Worm (Caenorhabditis elegans) whole organism, L1 larva: ENCODE measurements around the gene T05A10.6.

ENCODE experiments used
- C34B4.2 ChIP-seq: sonication (generic microtip); optimal IDR thresholded peaks from 2 replicates; lab custom pipeline; 2017; ENCODE audit warnings: mild to moderate bottlenecking, missing genetic modification characterization, missing compliant biosample characterization
- ama-1 ChIP-seq: fragments of 150-350 bp; optimal IDR thresholded peaks from 2 replicates; lab custom pipeline; 2014
- blmp-1 ChIP-seq: fragments of 150-350 bp; optimal IDR thresholded peaks from 2 replicates; lab custom pipeline; 2014; ENCODE audit warnings: missing biosample characterization, missing genetic modification characterization
- ceh-63 ChIP-seq: fragments of 200-800 bp; sonication (Bioruptor generic); optimal IDR thresholded peaks from 2 replicates; lab custom pipeline; 2018; ENCODE audit warnings: mild to moderate bottlenecking, missing genetic modification characterization, missing compliant biosample characterization
- ceh-8 ChIP-seq: fragments of 200-800 bp; sonication (Bioruptor generic); optimal IDR thresholded peaks from 2 replicates; lab custom pipeline; 2018; ENCODE audit warnings: mild to moderate bottlenecking, missing genetic modification characterization, moderate library complexity, missing compliant biosample characterization
- ceh-82 ChIP-seq, 3 experiments: fragments of 150-350 bp in 1 of 3; sonication (generic microtip) in 2 of 3; optimal IDR thresholded peaks; 2 replicates each; lab custom pipeline; 2014 to 2017; ENCODE audit warnings: missing biosample characterization in 3 of 3, missing genetic modification characterization in 3 of 3
- ceh-88 ChIP-seq: fragments of 200-800 bp; sonication (Bioruptor generic); IDR thresholded peaks from 2 replicates; pipeline ENCODE4 v1.3.6; 2022; ENCODE audit warnings: missing genetic modification characterization, missing compliant biosample characterization
- ceh-90 ChIP-seq: sonication (generic microtip); optimal IDR thresholded peaks from 2 replicates; lab custom pipeline; 2016; ENCODE audit warnings: missing genetic modification characterization, missing compliant biosample characterization
- ces-1 ChIP-seq: fragments of 150-350 bp; optimal IDR thresholded peaks from 2 replicates; lab custom pipeline; 2014; ENCODE audit warnings: missing biosample characterization, missing genetic modification reagents, missing genetic modification characterization
- egl-27 ChIP-seq, 2 experiments: fragments of 150-350 bp in 1 of 2; sonication (generic microtip); optimal IDR thresholded peaks; 3 replicates each; lab custom pipeline; 2017 to 2018; ENCODE audit warnings: missing biosample characterization in 2 of 2, missing genetic modification characterization in 2 of 2, missing genetic modification reagents in 2 of 2
- fos-1 ChIP-seq: fragments of 150-350 bp; optimal IDR thresholded peaks from 2 replicates; lab custom pipeline; 2014; ENCODE audit warnings: missing biosample characterization, missing genetic modification characterization
- grh-1 ChIP-seq: fragments of 200-800 bp; sonication (Bioruptor generic); IDR thresholded peaks from 2 replicates; pipeline ENCODE4 v1.3.6; 2022; ENCODE audit warnings: missing genetic modification reagents, missing genetic modification characterization, missing compliant biosample characterization
- hlh-17 ChIP-seq: fragments of 200-800 bp; sonication (Bioruptor generic); optimal IDR thresholded peaks from 2 replicates; lab custom pipeline; 2018; ENCODE audit warnings: missing genetic modification characterization, mild to moderate bottlenecking, missing compliant biosample characterization, moderate library complexity, borderline replicate concordance
- hpl-2 ChIP-seq: fragments of 150-350 bp; optimal IDR thresholded peaks from 2 replicates; lab custom pipeline; 2014; ENCODE audit warnings: missing biosample characterization, missing genetic modification reagents, missing genetic modification characterization
- irx-1 ChIP-seq: sonication (generic microtip); optimal IDR thresholded peaks from 2 replicates; lab custom pipeline; 2016; ENCODE audit warnings: missing genetic modification characterization, missing compliant biosample characterization
- isw-1 ChIP-seq: fragments of 200-800 bp; sonication (Bioruptor generic); IDR thresholded peaks from 2 replicates; pipeline ENCODE4 v1.3.6; 2022; ENCODE audit warnings: missing genetic modification characterization, missing compliant biosample characterization
- lin-14 ChIP-seq: fragments of 200-800 bp; sonication (Bioruptor generic); optimal IDR thresholded peaks from 2 replicates; lab custom pipeline; 2018; ENCODE audit warnings: mild to moderate bottlenecking, missing genetic modification characterization, moderate library complexity, missing compliant biosample characterization
- lin-35 ChIP-seq, 2 experiments: fragments of 150-350 bp; optimal IDR thresholded peaks; 2 replicates each; lab custom pipeline; 2014; ENCODE audit warnings: missing biosample characterization in 2 of 2, missing genetic modification characterization in 2 of 2, missing genetic modification reagents in 2 of 2
- lin-39 ChIP-seq: fragments of 150-350 bp; optimal IDR thresholded peaks from 2 replicates; lab custom pipeline; 2014; ENCODE audit warnings: missing biosample characterization, missing genetic modification reagents, missing genetic modification characterization
- lir-3 ChIP-seq: sonication (generic microtip); optimal IDR thresholded peaks from 2 replicates; lab custom pipeline; 2016; ENCODE audit warnings: mild to moderate bottlenecking, missing genetic modification characterization, moderate library complexity, missing compliant biosample characterization; ENCODE audit not compliant: poor library complexity
- lsy-2 ChIP-seq, 2 experiments: fragments of 150-350 bp; optimal IDR thresholded peaks; 2 replicates each; lab custom pipeline; 2014; ENCODE audit warnings: missing biosample characterization in 2 of 2, missing genetic modification characterization in 2 of 2
- mdl-1 ChIP-seq, 2 experiments: fragments of 150-350 bp; optimal IDR thresholded peaks; 2 replicates each; lab custom pipeline; 2014 to 2017; ENCODE audit warnings: missing biosample characterization in 2 of 2, missing genetic modification characterization in 2 of 2, inconsistent platforms in 1 of 2
- nhr-19 ChIP-seq: fragments of 200-800 bp; sonication (Bioruptor generic); conservative IDR thresholded peaks from 2 replicates; pipeline ENCODE4 v1.3.6; 2022; ENCODE audit warnings: missing genetic modification characterization, missing compliant biosample characterization
- nhr-20 ChIP-seq: sonication (generic microtip); optimal IDR thresholded peaks from 2 replicates; lab custom pipeline; 2016; ENCODE audit warnings: mild to moderate bottlenecking, missing genetic modification characterization, missing compliant biosample characterization
- nhr-47 ChIP-seq: sonication (generic microtip); optimal IDR thresholded peaks from 2 replicates; lab custom pipeline; 2016; ENCODE audit warnings: mild to moderate bottlenecking, missing genetic modification characterization, moderate library complexity, missing compliant biosample characterization
- nhr-71 ChIP-seq: sonication (generic microtip); optimal IDR thresholded peaks from 2 replicates; lab custom pipeline; 2016; ENCODE audit warnings: mild to moderate bottlenecking, missing genetic modification characterization, moderate library complexity, missing compliant biosample characterization
- nhr-76 ChIP-seq: sonication (generic microtip); optimal IDR thresholded peaks from 2 replicates; lab custom pipeline; 2017; ENCODE audit warnings: missing biosample characterization, missing genetic modification characterization
- nhr-77 ChIP-seq: fragments of 150-350 bp; optimal IDR thresholded peaks from 2 replicates; lab custom pipeline; 2014; ENCODE audit warnings: missing biosample characterization, missing genetic modification characterization
- nhr-84 ChIP-seq: sonication (generic microtip); optimal IDR thresholded peaks from 2 replicates; lab custom pipeline; 2017; ENCODE audit warnings: missing biosample characterization, missing genetic modification characterization
- pag-3 ChIP-seq: sonication (generic microtip); optimal IDR thresholded peaks from 2 replicates; lab custom pipeline; 2017; ENCODE audit warnings: missing genetic modification characterization, mild to moderate bottlenecking, missing compliant biosample characterization, antibody characterized with exemption, borderline replicate concordance; ENCODE audit not compliant: insufficient read depth
- pax-3 ChIP-seq: fragments of 200-800 bp; sonication (Bioruptor generic); optimal IDR thresholded peaks from 2 replicates; lab custom pipeline; 2018; ENCODE audit warnings: mild to moderate bottlenecking, missing genetic modification characterization, moderate library complexity, missing compliant biosample characterization
- pqm-1 ChIP-seq: sonication (generic microtip); optimal IDR thresholded peaks from 3 replicates; lab custom pipeline; 2017; ENCODE audit warnings: missing biosample characterization, missing genetic modification characterization
- rnt-1 ChIP-seq: sonication (generic microtip); optimal IDR thresholded peaks from 2 replicates; lab custom pipeline; 2016; ENCODE audit warnings: mild to moderate bottlenecking, missing genetic modification characterization, moderate library complexity, missing compliant biosample characterization
- snpc-4 ChIP-seq: fragments of 150-350 bp; optimal IDR thresholded peaks from 2 replicates; lab custom pipeline; 2014; ENCODE audit warnings: missing biosample characterization, missing genetic modification characterization
- snu-23 ChIP-seq: sonication (generic microtip); optimal IDR thresholded peaks from 2 replicates; lab custom pipeline; 2016; ENCODE audit warnings: missing genetic modification characterization, missing compliant biosample characterization
- swsn-7 ChIP-seq: sonication (generic microtip); optimal IDR thresholded peaks from 2 replicates; lab custom pipeline; 2016; ENCODE audit warnings: missing genetic modification characterization, missing compliant biosample characterization
- tbx-2 ChIP-seq: sonication (generic microtip); optimal IDR thresholded peaks from 2 replicates; lab custom pipeline; 2016; ENCODE audit warnings: missing genetic modification characterization, missing compliant biosample characterization
- unc-130 ChIP-seq: fragments of 150-350 bp; optimal IDR thresholded peaks from 2 replicates; lab custom pipeline; 2017; ENCODE audit warnings: missing biosample characterization, missing genetic modification characterization, inconsistent platforms
- unc-86 ChIP-seq: sonication (generic microtip); optimal IDR thresholded peaks from 2 replicates; lab custom pipeline; 2016; ENCODE audit warnings: missing genetic modification characterization, missing compliant biosample characterization
- xbp-1 ChIP-seq: sonication (generic microtip); optimal IDR thresholded peaks from 2 replicates; lab custom pipeline; 2016; ENCODE audit warnings: missing genetic modification characterization, missing compliant biosample characterization
- zag-1 ChIP-seq: fragments of 150-350 bp; optimal IDR thresholded peaks from 2 replicates; lab custom pipeline; 2014; ENCODE audit warnings: missing biosample characterization, missing genetic modification characterization
- ztf-11 ChIP-seq, 2 experiments: sonication (generic microtip); optimal IDR thresholded peaks; 2 replicates each; lab custom pipeline; 2016 to 2017; ENCODE audit warnings: missing genetic modification characterization in 2 of 2, missing biosample characterization in 1 of 2, missing compliant biosample characterization in 1 of 2

T05A10.6 gene

DNA sequence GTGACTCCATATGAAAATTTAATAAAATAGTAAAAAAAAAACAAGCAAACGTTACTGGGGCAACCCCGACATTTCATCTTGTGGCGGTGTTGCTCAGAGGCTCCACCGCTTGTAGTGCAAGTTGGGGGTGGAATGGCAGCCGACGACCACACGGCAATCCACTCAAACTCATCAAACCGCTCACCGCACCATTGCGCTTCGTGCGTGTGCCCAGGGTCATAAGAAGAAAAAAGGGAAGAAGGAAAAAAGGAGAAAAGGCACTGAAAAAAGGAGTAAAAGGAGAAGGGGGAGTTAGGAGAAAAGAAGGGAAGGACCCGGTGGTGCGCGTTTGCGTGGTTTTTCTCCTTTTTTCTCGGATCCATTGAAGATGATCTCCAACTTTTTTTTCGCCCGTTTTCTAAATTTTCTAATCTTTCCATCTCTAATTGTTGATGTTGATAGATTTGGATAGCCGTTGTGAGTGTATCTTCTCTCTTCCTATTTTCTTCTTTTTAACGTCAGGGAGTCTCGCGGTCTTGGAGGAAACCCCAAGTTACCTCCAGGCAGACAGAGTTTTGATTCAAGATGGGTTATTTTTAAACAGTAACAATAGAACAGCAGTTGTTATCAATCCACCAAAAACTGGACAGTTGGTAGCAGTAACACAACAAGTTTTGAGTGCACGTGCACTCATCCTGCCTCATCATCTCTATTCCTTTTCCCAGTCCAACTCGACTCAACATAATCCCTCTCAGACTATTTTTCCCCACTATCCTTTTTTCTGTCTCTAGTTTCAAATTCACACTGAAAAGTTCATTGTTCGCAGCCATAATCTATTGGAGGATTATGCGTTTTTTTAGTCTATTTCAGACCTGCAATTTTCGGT is 26.0 kb downstream of the T05A10.6 start (continued):
- TF ChIP-seq ceh-88 (GFP tag; lab: Robert Waterston, UW) (no peak), nhr-71 (tag; lab: Kevin White, UChicago) (peak; percentile 33), ama-1 (lab: Kevin White, UChicago) (no peak)

DNA sequence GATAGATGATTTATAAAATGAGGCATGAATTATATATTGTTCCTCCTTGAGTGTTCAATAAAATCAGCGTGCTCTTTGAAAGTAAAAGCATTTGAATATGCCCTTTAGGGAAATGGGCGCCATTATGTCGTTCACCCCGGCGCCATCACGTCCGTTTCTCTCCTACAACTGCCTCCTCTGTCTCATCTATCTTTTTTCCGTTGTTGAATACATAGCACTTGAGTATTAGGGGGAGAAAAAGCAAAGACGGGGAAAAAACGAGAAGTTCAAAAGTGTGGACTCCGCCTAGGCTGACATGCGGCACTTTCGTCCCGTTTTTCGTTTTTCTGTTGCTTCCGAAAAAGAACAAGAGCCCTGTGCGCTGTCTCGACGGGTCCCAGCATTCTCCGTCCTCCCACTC is 26.9 kb downstream of the T05A10.6 start:
- peak; percentile 72 for TF ChIP-seq blmp-1
- TF ChIP-seq unc-86 = no peak
- TF ChIP-seq lin-14 = peak; percentile 24
- TF ChIP-seq pqm-1 (tag; lab: Kevin White, UChicago) = no peak
- TF ChIP-seq ceh-88 (GFP tag; lab: Robert Waterston, UW) = 0 out of 2 replicates have a peak, but pooled peaks have one; percentile 26

DNA sequence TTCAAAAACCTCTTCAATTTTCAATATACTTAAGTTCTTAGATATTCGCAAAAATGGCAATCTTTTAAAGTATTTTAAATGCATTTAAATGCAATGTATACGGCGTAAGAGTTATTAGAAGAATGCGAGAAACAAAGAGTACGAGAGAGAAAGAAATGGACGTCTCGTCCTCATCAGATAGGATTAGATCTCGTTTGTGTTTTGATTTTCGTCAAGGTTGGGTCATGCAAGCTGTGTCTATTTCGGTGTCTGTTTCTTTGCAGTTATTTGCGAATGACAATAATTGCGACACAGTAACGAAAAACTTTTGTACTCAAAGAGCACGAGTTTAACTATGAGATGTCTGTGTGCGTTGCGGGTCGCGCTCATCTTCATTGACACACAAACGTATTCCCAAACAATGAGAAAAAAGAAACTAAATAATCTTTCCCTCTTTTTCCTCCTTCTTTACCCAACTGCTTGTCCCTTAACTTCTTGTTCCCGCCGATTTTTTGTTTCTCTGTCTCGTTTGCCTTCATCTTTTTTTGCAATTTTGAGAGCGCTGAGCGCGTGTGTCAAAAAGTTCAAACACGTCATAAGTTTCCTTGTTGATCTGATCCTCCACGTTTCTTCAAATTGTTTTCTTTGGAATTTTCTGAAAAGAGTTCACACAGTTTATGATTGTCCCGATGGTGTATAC is 27.4 kb downstream of the T05A10.6 start:
- peak in 1 of 2 experiments; percentile 35 for TF ChIP-seq mdl-1 (tag; optimal IDR thresholded peaks at IDR 0.05; lab: Kevin White, UChicago)
- TF ChIP-seq blmp-1 = peak; percentile 47
- peak; percentile 62 for TF ChIP-seq nhr-77
- peak in 1 of 2 experiments; percentile 57 for TF ChIP-seq egl-27 (tag; optimal IDR thresholded peaks at IDR 0.05; lab: Kevin White, UChicago)
- peak; percentile 54 for TF ChIP-seq nhr-71 (tag; lab: Kevin White, UChicago)
- TF ChIP-seq fos-1 (tag; lab: Kevin White, UChicago) = no peak
- TF ChIP-seq nhr-20 = peak; percentile 17
- TF ChIP-seq rnt-1 (tag; lab: Kevin White, UChicago) = no peak
- peak; percentile 34 for TF ChIP-seq lin-14
- TF ChIP-seq xbp-1 = no peak
- peak; percentile 49 for TF ChIP-seq tbx-2 (tag; lab: Kevin White, UChicago)
- peak in 1 of 2 experiments; percentile 6 for TF ChIP-seq lsy-2 (tag; optimal IDR thresholded peaks at IDR 0.05; lab: Kevin White, UChicago)
- 0 out of 2 replicates have a peak, but pooled peaks have one; percentile 8 for TF ChIP-seq nhr-19

DNA sequence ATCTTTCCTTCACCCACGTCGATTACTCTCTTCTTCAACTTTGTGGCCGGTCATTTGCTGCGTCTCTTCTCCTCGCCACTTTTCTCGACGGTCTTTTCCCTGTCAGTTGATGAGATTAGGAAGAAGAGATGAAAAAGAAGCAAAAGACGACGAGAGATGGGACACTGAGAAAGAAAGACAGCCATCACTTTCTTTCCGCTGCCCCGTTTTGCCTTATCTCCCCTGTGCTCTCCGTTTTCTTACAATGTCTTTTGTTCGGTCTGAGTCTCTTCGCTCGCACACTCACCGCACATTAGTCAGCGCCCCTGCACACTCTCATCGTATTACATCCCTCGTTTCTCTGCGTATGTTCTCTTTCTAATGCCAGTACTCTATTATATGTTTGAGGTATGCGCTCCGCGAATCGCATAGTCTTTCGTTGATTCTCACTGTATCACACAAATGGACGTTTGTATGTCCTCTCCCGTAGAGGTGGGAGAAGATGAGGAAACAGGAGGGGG is 28.4 kb downstream of the T05A10.6 start:
- TF ChIP-seq lin-39 (tag; lab: Kevin White, UChicago) (peak; percentile 62), pax-3 (peak; percentile 80), ceh-88 (GFP tag; lab: Robert Waterston, UW) (peak; percentile 47; the same call in 1 of the 2 replicates), snpc-4 (tag; lab: Kevin White, UChicago) (peak; percentile 76), C34B4.2 (tag; lab: Kevin White, UChicago) (no peak), grh-1 (GFP tag; lab: Robert Waterston, UW) (peak; percentile 86), nhr-47 (tag; lab: Kevin White, UChicago) (peak; percentile 98), hpl-2 (GFP tag; lab: Kevin White, UChicago) (peak; percentile 64), ztf-11 (tag; optimal IDR thresholded peaks at IDR 0.05; lab: Kevin White, UChicago) (peak in 1 of 2 experiments; percentile 84), isw-1 (GFP tag; lab: Robert Waterston, UW) (peak; percentile 84), blmp-1 (peak; percentile 96), ceh-90 (tag; lab: Kevin White, UChicago) (no peak), irx-1 (tag; lab: Kevin White, UChicago) (peak; percentile 96), swsn-7 (peak; percentile 98), ceh-63 (GFP tag; lab: Kevin White, UChicago) (no peak), zag-1 (tag; lab: Kevin White, UChicago) (peak; percentile 95), snu-23 (GFP tag; lab: Kevin White, UChicago) (peak; percentile 99), pag-3 (tag; lab: Kevin White, UChicago) (no peak), lir-3 (tag; lab: Kevin White, UChicago) (peak; percentile 87), ceh-8 (GFP tag; lab: Kevin White, UChicago) (peak; percentile 87), pqm-1 (tag; lab: Kevin White, UChicago) (peak; percentile 53), ceh-82 (tag; optimal IDR thresholded peaks at IDR 0.05; lab: Kevin White, UChicago) (peak; percentile 29 to 86 (median 79)), fos-1 (tag; lab: Kevin White, UChicago) (peak; percentile 95), lin-35 (GFP tag; optimal IDR thresholded peaks at IDR 0.05; lab: Kevin White, UChicago) (peak; percentile 68 to 85), nhr-84 (tag; lab: Kevin White, UChicago) (no peak), unc-130 (tag; lab: Kevin White, UChicago) (peak; percentile 87), xbp-1 (peak; percentile 95), nhr-76 (tag; lab: Kevin White, UChicago) (no peak), ces-1 (GFP tag; lab: Kevin White, UChicago) (peak; percentile 82), hlh-17 (no peak)
